Worm (Caenorhabditis elegans) whole organism, L4 larva: ENCODE results near the gene R11.3.
A peak's percentile ranks its signal among the peaks of the same experiment; 100 is the strongest.

Experiments
- D1046.2 ChIP-seq: fragments of 200-800 bp; sonication (Bioruptor generic); IDR thresholded peaks from 2 replicates; pipeline ENCODE4 v1.3.6; 2022; ENCODE audit warnings: missing genetic modification characterization, missing compliant biosample characterization
- F44E2.7 ChIP-seq: fragments of 200-800 bp; sonication (Bioruptor generic); IDR thresholded peaks from 2 replicates; pipeline ENCODE4 v2.1.2; 2022; ENCODE audit warnings: missing genetic modification characterization, missing compliant biosample characterization
- F49E8.2 ChIP-seq: sonication (generic microtip); optimal IDR thresholded peaks from 2 replicates; lab custom pipeline; 2016; ENCODE audit warnings: missing compliant biosample characterization, mild to moderate bottlenecking, missing genetic modification characterization, borderline replicate concordance
- R02D3.7 ChIP-seq: fragments of 150-350 bp; sonication (generic microtip); optimal IDR thresholded peaks from 3 replicates; lab custom pipeline; 2014; ENCODE audit warnings: missing biosample characterization, missing genetic modification characterization
- T20F7.1 ChIP-seq: fragments of 200-800 bp; sonication (Bioruptor generic); optimal IDR thresholded peaks from 2 replicates; lab custom pipeline; 2018; ENCODE audit warnings: mild to moderate bottlenecking, missing genetic modification characterization, missing compliant biosample characterization
- Y5F2A.4 ChIP-seq: fragments of 200-800 bp; sonication (Bioruptor generic); optimal IDR thresholded peaks from 2 replicates; lab custom pipeline; 2018; ENCODE audit warnings: mild to moderate bottlenecking, missing genetic modification characterization, missing compliant biosample characterization
- arid-1 ChIP-seq: fragments of 200-800 bp; sonication (Bioruptor generic); conservative IDR thresholded peaks from 2 replicates; pipeline ENCODE4 v1.3.6; 2022; ENCODE audit warnings: missing genetic modification reagents, missing genetic modification characterization, missing compliant biosample characterization
- attf-4 ChIP-seq: sonication (generic microtip); optimal IDR thresholded peaks from 3 replicates; lab custom pipeline; 2017; ENCODE audit warnings: missing biosample characterization, missing genetic modification characterization
- ces-1 ChIP-seq: fragments of 150-350 bp; sonication (generic microtip); optimal IDR thresholded peaks from 4 replicates; lab custom pipeline; 2014; ENCODE audit warnings: missing biosample characterization, missing genetic modification reagents, missing genetic modification characterization
- ctbp-1 ChIP-seq: fragments of 200-800 bp; sonication (Bioruptor generic); IDR thresholded peaks from 2 replicates; pipeline ENCODE4 v1.3.6; 2022; ENCODE audit warnings: missing genetic modification reagents, missing genetic modification characterization, missing compliant biosample characterization
- daf-12 ChIP-seq: fragments of 150-350 bp; optimal IDR thresholded peaks from 2 replicates; lab custom pipeline; 2014; ENCODE audit warnings: missing biosample characterization, missing genetic modification reagents, missing genetic modification characterization
- daf-16 ChIP-seq, 3 experiments: sonication (generic microtip); optimal IDR thresholded peaks; 2 replicates each; lab custom pipeline; 2016 to 2017; ENCODE audit warnings: missing genetic modification characterization in 3 of 3, missing genetic modification reagents in 3 of 3, mild to moderate bottlenecking in 2 of 3, missing compliant biosample characterization in 2 of 3, missing biosample characterization in 1 of 3, moderate library complexity in 1 of 3
- dmd-6 ChIP-seq: fragments of 200-800 bp; sonication (Bioruptor generic); IDR thresholded peaks from 2 replicates; pipeline ENCODE4 v1.3.6; 2022; ENCODE audit warnings: missing genetic modification reagents, missing genetic modification characterization, missing compliant biosample characterization
- dmd-8 ChIP-seq: fragments of 200-800 bp; sonication (Bioruptor generic); IDR thresholded peaks from 2 replicates; pipeline ENCODE4 v1.3.6; 2022; ENCODE audit warnings: missing genetic modification characterization, missing compliant biosample characterization
- dpl-1 ChIP-seq: fragments of 150-350 bp; optimal IDR thresholded peaks from 2 replicates; lab custom pipeline; 2014; ENCODE audit warnings: missing biosample characterization, missing genetic modification reagents, missing genetic modification characterization
- duxl-1 ChIP-seq: sonication (generic microtip); optimal IDR thresholded peaks from 2 replicates; lab custom pipeline; 2016; ENCODE audit warnings: mild to moderate bottlenecking, missing genetic modification characterization, moderate library complexity, missing compliant biosample characterization; ENCODE audit not compliant: poor library complexity
- dve-1 ChIP-seq: sonication (generic microtip); optimal IDR thresholded peaks from 2 replicates; lab custom pipeline; 2017; ENCODE audit warnings: antibody characterized with exemption, mild to moderate bottlenecking, missing genetic modification characterization, missing compliant biosample characterization; ENCODE audit not compliant: insufficient read depth
- egl-27 ChIP-seq: sonication (generic microtip); optimal IDR thresholded peaks from 3 replicates; lab custom pipeline; 2017; ENCODE audit warnings: missing biosample characterization, missing genetic modification reagents, missing genetic modification characterization
- fkh-10 ChIP-seq: fragments of 150-350 bp; optimal IDR thresholded peaks from 2 replicates; lab custom pipeline; 2014; ENCODE audit warnings: missing biosample characterization, missing genetic modification reagents, missing genetic modification characterization
- hif-1 ChIP-seq, 2 experiments: sonication (generic microtip); optimal IDR thresholded peaks; 2 replicates each; lab custom pipeline; 2016 to 2017; ENCODE audit warnings: missing compliant biosample characterization in 2 of 2, missing genetic modification characterization in 2 of 2, missing genetic modification reagents in 2 of 2, missing genotype in 2 of 2, mild to moderate bottlenecking in 1 of 2
- hlh-30 ChIP-seq: sonication (generic microtip); optimal IDR thresholded peaks from 2 replicates; lab custom pipeline; 2017; ENCODE audit warnings: antibody characterized with exemption, mild to moderate bottlenecking, missing genetic modification characterization, missing compliant biosample characterization; ENCODE audit not compliant: insufficient read depth
- jun-1 ChIP-seq: fragments of 150-350 bp; optimal IDR thresholded peaks from 2 replicates; lab custom pipeline; 2014; ENCODE audit warnings: missing biosample characterization, missing genetic modification reagents, missing genetic modification characterization
- lin-38 ChIP-seq: fragments of 200-800 bp; sonication (Bioruptor generic); IDR thresholded peaks from 2 replicates; pipeline ENCODE4 v1.3.6; 2022; ENCODE audit warnings: missing genetic modification reagents, missing genetic modification characterization, missing compliant biosample characterization
- lsy-2 ChIP-seq, 2 experiments: fragments of 150-350 bp in 1 of 2; sonication (generic microtip) in 1 of 2; optimal IDR thresholded peaks; 2 replicates each; lab custom pipeline; 2014 to 2017; ENCODE audit warnings: missing biosample characterization in 2 of 2, missing genetic modification characterization in 2 of 2
- mdl-1 ChIP-seq, 2 experiments: fragments of 150-350 bp in 1 of 2; sonication (generic microtip) in 1 of 2; optimal IDR thresholded peaks; 2 replicates each; lab custom pipeline; 2014 to 2017; ENCODE audit warnings: missing biosample characterization in 2 of 2, missing genetic modification characterization in 2 of 2
- mep-1 ChIP-seq: fragments of 150-350 bp; sonication (generic microtip); optimal IDR thresholded peaks from 3 replicates; lab custom pipeline; 2014; ENCODE audit warnings: missing biosample characterization, missing genetic modification characterization
- mxl-3 ChIP-seq: fragments of 200-800 bp; sonication (Bioruptor generic); optimal IDR thresholded peaks from 2 replicates; lab custom pipeline; 2018; ENCODE audit warnings: mild to moderate bottlenecking, missing genetic modification characterization, missing compliant biosample characterization
- nhr-102 ChIP-seq: sonication (generic microtip); optimal IDR thresholded peaks from 2 replicates; lab custom pipeline; 2016; ENCODE audit warnings: mild to moderate bottlenecking, missing genetic modification characterization, moderate library complexity, missing compliant biosample characterization
- nhr-111 ChIP-seq: fragments of 200-800 bp; sonication (Bioruptor generic); optimal IDR thresholded peaks from 2 replicates; lab custom pipeline; 2018; ENCODE audit warnings: mild to moderate bottlenecking, missing genetic modification characterization, missing compliant biosample characterization
- nhr-25 ChIP-seq: sonication (generic microtip); optimal IDR thresholded peaks from 2 replicates; lab custom pipeline; 2017; ENCODE audit warnings: missing genetic modification characterization, mild to moderate bottlenecking, missing compliant biosample characterization, antibody characterized with exemption, moderate library complexity, borderline replicate concordance; ENCODE audit not compliant: insufficient read depth
- nhr-28 ChIP-seq: fragments of 150-350 bp; optimal IDR thresholded peaks from 2 replicates; lab custom pipeline; 2014; ENCODE audit warnings: missing biosample characterization, missing genetic modification characterization
- nhr-42 ChIP-seq: fragments of 200-800 bp; sonication (Bioruptor generic); IDR thresholded peaks from 2 replicates; pipeline ENCODE4 v1.3.6; 2022; ENCODE audit warnings: missing genetic modification characterization, missing compliant biosample characterization
- nhr-48 ChIP-seq: sonication (generic microtip); optimal IDR thresholded peaks from 2 replicates; lab custom pipeline; 2016; ENCODE audit warnings: mild to moderate bottlenecking, missing genetic modification characterization, missing compliant biosample characterization
- nhr-6 ChIP-seq: fragments of 150-350 bp; optimal IDR thresholded peaks from 2 replicates; lab custom pipeline; 2014; ENCODE audit warnings: missing biosample characterization, missing genetic modification characterization
- pha-4 ChIP-seq, 2 experiments: fragments of 150-350 bp in 1 of 2; fragments of 200-800 bp in 1 of 2; sonication (Bioruptor generic) in 1 of 2; IDR thresholded peaks in 1 of 2; optimal IDR thresholded peaks in 1 of 2; 2 replicates each; pipeline versions ENCODE4 v1.3.6 to Lab custom; 2014 to 2022; ENCODE audit warnings: missing genetic modification characterization in 2 of 2, missing genetic modification reagents in 2 of 2, missing biosample characterization in 1 of 2, missing compliant biosample characterization in 1 of 2
- php-3 ChIP-seq: fragments of 200-800 bp; sonication (Bioruptor generic); IDR thresholded peaks from 2 replicates; pipeline ENCODE4 v1.3.6; 2022; ENCODE audit warnings: missing genetic modification reagents, missing genetic modification characterization, missing compliant biosample characterization
- pqm-1 ChIP-seq: sonication (generic microtip); optimal IDR thresholded peaks from 2 replicates; lab custom pipeline; 2017; ENCODE audit warnings: missing biosample characterization, missing genetic modification characterization
- saeg-2 ChIP-seq: fragments of 200-800 bp; sonication (Bioruptor generic); IDR thresholded peaks from 2 replicates; pipeline ENCODE4 v1.3.6; 2022; ENCODE audit warnings: missing genetic modification reagents, missing genetic modification characterization, missing compliant biosample characterization
- skn-1 ChIP-seq: fragments of 150-350 bp; optimal IDR thresholded peaks from 2 replicates; lab custom pipeline; 2014; ENCODE audit warnings: missing biosample characterization, missing genetic modification characterization
- snpc-1.2 ChIP-seq: fragments of 200-800 bp; sonication (Bioruptor generic); IDR thresholded peaks from 2 replicates; pipeline ENCODE4 v1.3.6; 2022; ENCODE audit warnings: missing genetic modification reagents, missing genetic modification characterization, missing compliant biosample characterization
- snpc-4 ChIP-seq: fragments of 150-350 bp; optimal IDR thresholded peaks from 2 replicates; lab custom pipeline; 2014; ENCODE audit warnings: missing biosample characterization, missing genetic modification characterization
- spr-1 ChIP-seq: sonication (generic microtip); optimal IDR thresholded peaks from 2 replicates; lab custom pipeline; 2016; ENCODE audit warnings: mild to moderate bottlenecking, missing genetic modification characterization, missing compliant biosample characterization
- vab-7 ChIP-seq: fragments of 200-800 bp; sonication (Bioruptor generic); IDR thresholded peaks from 2 replicates; pipeline ENCODE4 v1.3.6; 2022; ENCODE audit warnings: missing genetic modification reagents, missing genetic modification characterization, missing compliant biosample characterization
- zfp-3 ChIP-seq: fragments of 200-800 bp; sonication (Bioruptor generic); conservative IDR thresholded peaks from 2 replicates; pipeline ENCODE4 v1.3.6; 2022; ENCODE audit warnings: missing genetic modification reagents, missing genetic modification characterization, missing compliant biosample characterization
- zip-11 ChIP-seq: fragments of 200-800 bp; sonication (Bioruptor generic); IDR thresholded peaks from 2 replicates; pipeline ENCODE4 v1.3.6; 2022; ENCODE audit warnings: missing genetic modification characterization, missing compliant biosample characterization
- ztf-11 ChIP-seq: fragments of 150-350 bp; optimal IDR thresholded peaks from 2 replicates; lab custom pipeline; 2014; ENCODE audit warnings: missing biosample characterization, missing genetic modification characterization
- ztf-7 ChIP-seq: fragments of 150-350 bp; optimal IDR thresholded peaks from 2 replicates; lab custom pipeline; 2014; ENCODE audit warnings: missing biosample characterization, missing genetic modification characterization

The R11.3 gene

DNA sequence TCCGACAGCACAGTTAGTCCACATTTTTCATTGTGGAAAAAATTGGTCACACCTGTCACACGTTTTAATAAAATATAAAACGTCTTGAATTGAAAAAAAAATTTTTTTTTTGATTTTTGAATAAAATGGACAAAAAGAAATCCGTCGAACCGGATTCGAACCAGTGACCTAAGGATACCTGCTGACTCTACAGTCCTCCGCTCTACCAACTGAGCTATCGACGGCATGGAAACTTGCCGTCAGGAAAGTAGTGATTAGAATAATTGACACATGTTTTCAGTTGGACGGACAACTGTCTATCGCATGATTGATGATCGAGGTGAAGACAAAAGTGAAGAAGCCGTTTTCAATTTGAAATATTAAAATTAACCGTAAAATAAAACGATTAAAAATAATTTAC, 9.1 kb upstream of the R11.3 start (continued):
- no peak for TF ChIP-seq jun-1 (tag; lab: Kevin White, UChicago)
- TF ChIP-seq D1046.2 (GFP tag; lab: Robert Waterston, UW) = 0 out of 2 replicates have a peak, but pooled peaks have one; percentile 25
- TF ChIP-seq php-3 = 0 out of 2 replicates have a peak, but pooled peaks have one; percentile 30
- TF ChIP-seq mep-1 = no peak
- no peak for TF ChIP-seq nhr-25
- TF ChIP-seq dmd-8 (GFP tag; lab: Robert Waterston, UW) = no peak
- no peak for TF ChIP-seq F49E8.2 (tag; lab: Kevin White, UChicago)
- no peak for TF ChIP-seq dve-1
- TF ChIP-seq egl-27 (tag; lab: Kevin White, UChicago) = no peak
- TF ChIP-seq R02D3.7 (tag; lab: Kevin White, UChicago) = no peak
- no peak for TF ChIP-seq saeg-2
- peak; percentile 49; the same call in 1 of the 2 replicates for TF ChIP-seq snpc-1.2 (GFP tag; lab: Robert Waterston, UW)
- peak; percentile 49 for TF ChIP-seq hlh-30 (tag; lab: Kevin White, UChicago)
- TF ChIP-seq pqm-1 (tag; lab: Kevin White, UChicago) = no peak
- TF ChIP-seq attf-4 (tag; lab: Kevin White, UChicago) = no peak
- no peak for TF ChIP-seq zip-11
- TF ChIP-seq ztf-11 = no peak
- no peak for TF ChIP-seq skn-1 (tag; lab: Kevin White, UChicago)
- TF ChIP-seq nhr-6 (tag; lab: Kevin White, UChicago) = no peak
- no peak for TF ChIP-seq daf-12 (tag; lab: Kevin White, UChicago)
- peak; percentile 30 for TF ChIP-seq duxl-1 (tag; lab: Kevin White, UChicago)
- no peak for TF ChIP-seq Y5F2A.4 (GFP tag; lab: Kevin White, UChicago)
- TF ChIP-seq vab-7 (GFP tag; lab: Robert Waterston, UW) = 0 out of 2 replicates have a peak, but pooled peaks have one; percentile 9
- TF ChIP-seq mdl-1 (tag; optimal IDR thresholded peaks at IDR 0.05; lab: Kevin White, UChicago) = no peak
- TF ChIP-seq F44E2.7 (GFP tag; lab: Robert Waterston, UW) = no peak
- TF ChIP-seq nhr-102 = no peak

DNA sequence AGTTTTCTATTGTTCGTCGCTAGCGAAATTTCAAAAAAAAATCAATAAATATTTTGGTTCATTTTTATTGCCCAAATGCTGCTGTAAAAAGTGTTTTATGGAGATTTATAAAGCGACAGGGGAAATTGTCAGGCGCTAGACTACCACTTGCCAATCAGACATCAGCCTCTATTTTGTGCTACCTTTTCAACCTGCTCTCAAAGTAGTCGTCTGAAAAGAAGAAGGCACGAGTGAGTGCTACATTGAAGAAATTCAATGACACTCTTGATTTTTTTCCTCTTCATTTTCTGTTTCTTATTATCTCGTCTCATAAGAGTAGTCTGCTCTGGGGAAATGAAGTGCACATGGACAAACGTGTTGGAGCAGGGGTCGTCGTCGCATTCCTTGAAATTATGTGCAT, 6.8 kb upstream of the R11.3 start:
- peak; percentile 69 for TF ChIP-seq spr-1 (tag; lab: Kevin White, UChicago)
- TF ChIP-seq pha-4 (GFP tag; IDR thresholded peaks at IDR 0.05; lab: Robert Waterston, UW) = peak; percentile 41; the same call in 1 of the 2 replicates
- no peak for TF ChIP-seq pha-4 (tag; optimal IDR thresholded peaks at IDR 0.05; lab: Kevin White, UChicago)
- no peak for TF ChIP-seq zfp-3
- TF ChIP-seq F44E2.7 (GFP tag; lab: Robert Waterston, UW) = no peak
- TF ChIP-seq snpc-4 = no peak
- TF ChIP-seq nhr-102 = peak; percentile 90
- TF ChIP-seq dve-1 = peak; percentile 63
- peak; percentile 35 for TF ChIP-seq nhr-6 (tag; lab: Kevin White, UChicago)
- peak; percentile 36 for TF ChIP-seq nhr-48
- TF ChIP-seq dpl-1 (GFP tag; lab: Kevin White, UChicago) = peak; percentile 32
- peak; percentile 21 for TF ChIP-seq fkh-10 (GFP tag; lab: Kevin White, UChicago)
- TF ChIP-seq ctbp-1 (GFP tag; lab: Robert Waterston, UW) = 0 out of 2 replicates have a peak, but pooled peaks have one; percentile 22
- TF ChIP-seq ces-1 (GFP tag; lab: Kevin White, UChicago) = peak; percentile 50
- peak; percentile 14 to 82 for TF ChIP-seq daf-16 (GFP tag; optimal IDR thresholded peaks at IDR 0.05; lab: Kevin White, UChicago)
- TF ChIP-seq daf-16 (tag; optimal IDR thresholded peaks at IDR 0.05; lab: Kevin White, UChicago) = peak; percentile 54
- peak; percentile 60 for TF ChIP-seq ztf-7 (tag; lab: Kevin White, UChicago)
- TF ChIP-seq lsy-2 (tag; optimal IDR thresholded peaks at IDR 0.05; lab: Kevin White, UChicago) = peak; percentile 39 to 83
- TF ChIP-seq T20F7.1 (GFP tag; lab: Kevin White, UChicago) = peak; percentile 81
- TF ChIP-seq mdl-1 (tag; optimal IDR thresholded peaks at IDR 0.05; lab: Kevin White, UChicago) = peak in 1 of 2 experiments; percentile 29
- TF ChIP-seq nhr-42 (GFP tag; lab: Robert Waterston, UW) = peak; percentile 83
- peak; percentile 72 for TF ChIP-seq hlh-30 (tag; lab: Kevin White, UChicago)
- TF ChIP-seq lin-38 (GFP tag; lab: Robert Waterston, UW) = peak; percentile 53
- peak; percentile 42 for TF ChIP-seq nhr-28 (tag; lab: Kevin White, UChicago)
- no peak for TF ChIP-seq arid-1 (GFP tag; lab: Robert Waterston, UW)
- TF ChIP-seq mxl-3 (GFP tag; lab: Kevin White, UChicago) = peak; percentile 23
- peak; percentile 31; the same call in 1 of the 2 replicates for TF ChIP-seq vab-7 (GFP tag; lab: Robert Waterston, UW)
- peak; percentile 69 for TF ChIP-seq duxl-1 (tag; lab: Kevin White, UChicago)
- peak; percentile 59 for TF ChIP-seq dmd-6 (GFP tag; lab: Robert Waterston, UW)
- no peak for TF ChIP-seq nhr-111 (GFP tag; lab: Kevin White, UChicago)
- TF ChIP-seq hif-1 (tag; optimal IDR thresholded peaks at IDR 0.05; lab: Kevin White, UChicago) = peak in 1 of 2 experiments; percentile 35
